Fruit fly (Drosophila melanogaster) whole organism, prepupa: ENCODE results near the gene Gbs-70E.

Experiments
- CG10669 ChIP-seq: fragments of 200-800 bp; sonication (Bioruptor generic); optimal IDR thresholded peaks from 3 replicates; lab custom pipeline; 2018; ENCODE audit warnings: missing biosample characterization, mild to moderate bottlenecking, missing genetic modification characterization, moderate library complexity
- CG34406 ChIP-seq: fragments of 200-800 bp; sonication (Bioruptor generic); optimal IDR thresholded peaks from 3 replicates; lab custom pipeline; 2016; ENCODE audit warnings: missing biosample characterization, missing genetic modification characterization
- CG4318 ChIP-seq: fragments of 200-800 bp; sonication (Bioruptor generic); optimal IDR thresholded peaks from 3 replicates; lab custom pipeline; 2017; ENCODE audit warnings: missing biosample characterization, mild to moderate bottlenecking, missing genetic modification characterization
- Eip75B ChIP-seq: fragments of 200-800 bp; sonication (Bioruptor generic); optimal IDR thresholded peaks from 3 replicates; lab custom pipeline; 2016; ENCODE audit warnings: missing biosample characterization, missing genetic modification characterization
- Eip78C ChIP-seq: fragments of 200-800 bp; sonication (Bioruptor generic); peaks from one replicate; lab custom pipeline; 2016; ENCODE audit warnings: missing biosample characterization, missing genetic modification characterization
- Ets21C ChIP-seq: fragments of 200-800 bp; sonication (Bioruptor generic); optimal IDR thresholded peaks from 3 replicates; lab custom pipeline; 2016; ENCODE audit warnings: missing biosample characterization, missing genetic modification characterization
- Ets96B ChIP-seq: fragments of 200-800 bp; optimal IDR thresholded peaks from 2 replicates; lab custom pipeline; 2019; ENCODE audit warnings: missing biosample characterization, mild to moderate bottlenecking, missing genetic modification characterization, moderate library complexity
- Gug ChIP-seq: fragments of 200-800 bp; sonication (Bioruptor generic); IDR thresholded peaks from 2 replicates; pipeline ENCODE4 v1.3.6; 2022; ENCODE audit warnings: missing biosample characterization, missing genetic modification characterization
- Hr4 ChIP-seq: fragments of 200-800 bp; sonication (Bioruptor generic); optimal IDR thresholded peaks from 3 replicates; lab custom pipeline; 2016; ENCODE audit warnings: missing biosample characterization, missing genetic modification characterization
- Smox ChIP-seq: fragments of 200-800 bp; sonication (Bioruptor generic); optimal IDR thresholded peaks from 3 replicates; lab custom pipeline; 2016; ENCODE audit warnings: missing biosample characterization, missing genetic modification characterization
- acj6 ChIP-seq: fragments of 200-800 bp; sonication (Bioruptor generic); optimal IDR thresholded peaks from 3 replicates; lab custom pipeline; 2016; ENCODE audit warnings: missing biosample characterization, missing genetic modification characterization
- cyc ChIP-seq: fragments of 200-800 bp; sonication (Bioruptor generic); optimal IDR thresholded peaks from 3 replicates; lab custom pipeline; 2016; ENCODE audit warnings: missing biosample characterization, missing genetic modification characterization
- fkh ChIP-seq: fragments of 200-800 bp; sonication (Bioruptor generic); optimal IDR thresholded peaks from 3 replicates; lab custom pipeline; 2017; ENCODE audit warnings: missing biosample characterization, mild to moderate bottlenecking, missing genetic modification characterization, moderate library complexity
- topi ChIP-seq: fragments of 200-800 bp; sonication (Bioruptor generic); optimal IDR thresholded peaks from 3 replicates; lab custom pipeline; 2016; ENCODE audit warnings: missing biosample characterization, missing genetic modification characterization

DNA sequence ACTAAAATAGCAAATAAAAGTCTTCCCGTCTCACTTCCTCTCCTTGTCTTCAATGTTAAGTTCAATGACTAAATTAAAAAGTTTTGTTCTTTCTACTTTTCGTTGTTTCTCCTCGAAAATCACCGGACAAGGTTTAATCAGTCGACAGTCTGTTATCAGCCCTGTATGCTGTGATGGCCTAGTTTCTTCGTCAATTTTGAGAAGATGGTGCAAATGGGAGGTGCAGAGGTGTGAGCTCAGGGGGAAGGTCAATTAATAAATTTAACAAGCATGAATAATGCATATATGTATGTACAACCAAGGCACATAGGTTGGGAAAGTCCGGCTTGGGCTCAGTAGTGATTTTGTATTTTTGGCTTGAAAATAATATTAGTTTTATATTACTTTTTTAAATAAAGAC lies 7.2 kb upstream of the Gbs-70E start:
- TF ChIP-seq CG34406 (GFP tag; lab: Kevin White, UChicago) (no peak), CG4318 (GFP tag; lab: Kevin White, UChicago) (no peak), topi (GFP tag; lab: Kevin White, UChicago) (no peak), Eip78C (no peak), Gug (GFP tag; lab: Robert Waterston, UW) (no peak), Hr4 (no peak), cyc (no peak), Smox (GFP tag; lab: Kevin White, UChicago) (no peak), fkh (GFP tag; lab: Kevin White, UChicago) (no peak), Eip75B (GFP tag; lab: Kevin White, UChicago) (no peak), acj6 (GFP tag; lab: Kevin White, UChicago) (no peak), Ets21C (no peak), Ets96B (tag; lab: Kevin White, UChicago) (no peak), CG10669 (GFP tag; lab: Kevin White, UChicago) (no peak)
